Worm (Caenorhabditis elegans) whole organism, L4 larva: ENCODE measurements around the gene T23G4.2.

ENCODE experiments used
- lir-3 ChIP-seq: sonication (generic microtip); optimal IDR thresholded peaks from 2 replicates; lab custom pipeline; 2016; ENCODE audit warnings: mild to moderate bottlenecking, missing genetic modification characterization, missing compliant biosample characterization
- madf-5 ChIP-seq, 2 experiments: fragments of 200-800 bp; sonication (Bioruptor generic); IDR thresholded peaks; 2 replicates each; pipeline ENCODE4 v1.3.6; 2022; ENCODE audit warnings: missing compliant biosample characterization in 2 of 2, missing genetic modification characterization in 2 of 2
- rbr-2 ChIP-seq: sonication (generic microtip); optimal IDR thresholded peaks from 2 replicates; lab custom pipeline; 2016; ENCODE audit warnings: missing genotype, missing genetic modification characterization, missing compliant biosample characterization
- snpc-4 ChIP-seq: fragments of 150-350 bp; optimal IDR thresholded peaks from 2 replicates; lab custom pipeline; 2014; ENCODE audit warnings: missing biosample characterization, missing genetic modification characterization
- ztf-11 ChIP-seq: fragments of 150-350 bp; optimal IDR thresholded peaks from 2 replicates; lab custom pipeline; 2014; ENCODE audit warnings: missing biosample characterization, missing genetic modification characterization

DNA sequence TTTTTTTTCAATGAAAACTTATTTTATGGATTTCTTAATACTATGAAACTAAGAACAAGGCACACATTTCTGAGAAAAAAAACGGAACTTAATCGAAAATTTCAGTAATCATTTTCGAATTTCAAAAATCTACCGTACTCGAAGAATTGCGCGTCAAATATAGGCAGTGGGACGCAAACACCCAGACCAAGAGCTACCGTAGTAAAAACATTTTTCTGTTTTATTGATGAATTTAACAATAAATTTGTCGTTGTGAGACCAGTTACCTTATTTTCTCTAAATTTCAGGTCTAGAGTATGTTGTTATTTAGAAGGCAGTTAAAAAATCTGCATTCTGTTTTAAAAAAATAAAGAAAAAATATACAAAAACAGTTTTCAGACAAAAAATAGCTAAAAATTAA, 1.7 kb downstream of the T23G4.2 start:
- TF ChIP-seq ztf-11 (tag; lab: Kevin White, UChicago) (no peak), lir-3 (tag; lab: Kevin White, UChicago) (no peak), snpc-4 (tag; lab: Kevin White, UChicago) (no peak), madf-5 (GFP tag; IDR thresholded peaks at IDR 0.05; lab: Robert Waterston, UW) (no peak), rbr-2 (tag; lab: Kevin White, UChicago) (no peak)
